Fruit fly (Drosophila melanogaster) whole organism, wandering third instar larva: ENCODE measurements around the gene TfAP-2.

Experiments
- CG9705 ChIP-seq: fragments of 200-800 bp; sonication (Bioruptor generic); optimal IDR thresholded peaks from 2 replicates; lab custom pipeline; 2018; ENCODE audit warnings: missing biosample characterization, mild to moderate bottlenecking, missing genetic modification characterization
- OdsH ChIP-seq: fragments of 200-800 bp; sonication (Bioruptor generic); optimal IDR thresholded peaks from 2 replicates; lab custom pipeline; 2016; ENCODE audit warnings: missing biosample characterization, mild to moderate bottlenecking, missing genetic modification characterization
- br ChIP-seq: fragments of 200-800 bp; sonication (Bioruptor generic); optimal IDR thresholded peaks from 2 replicates; lab custom pipeline; 2016; ENCODE audit warnings: missing biosample characterization, missing genetic modification characterization
- sage ChIP-seq: fragments of 200-800 bp; sonication (Bioruptor generic); optimal IDR thresholded peaks from 2 replicates; lab custom pipeline; 2016; ENCODE audit warnings: missing biosample characterization, mild to moderate bottlenecking, missing genetic modification characterization
- usp ChIP-seq: fragments of >200 bp; optimal IDR thresholded peaks from 2 replicates; lab custom pipeline; 2017; ENCODE audit warnings: missing biosample characterization, missing genetic modification characterization

DNA sequence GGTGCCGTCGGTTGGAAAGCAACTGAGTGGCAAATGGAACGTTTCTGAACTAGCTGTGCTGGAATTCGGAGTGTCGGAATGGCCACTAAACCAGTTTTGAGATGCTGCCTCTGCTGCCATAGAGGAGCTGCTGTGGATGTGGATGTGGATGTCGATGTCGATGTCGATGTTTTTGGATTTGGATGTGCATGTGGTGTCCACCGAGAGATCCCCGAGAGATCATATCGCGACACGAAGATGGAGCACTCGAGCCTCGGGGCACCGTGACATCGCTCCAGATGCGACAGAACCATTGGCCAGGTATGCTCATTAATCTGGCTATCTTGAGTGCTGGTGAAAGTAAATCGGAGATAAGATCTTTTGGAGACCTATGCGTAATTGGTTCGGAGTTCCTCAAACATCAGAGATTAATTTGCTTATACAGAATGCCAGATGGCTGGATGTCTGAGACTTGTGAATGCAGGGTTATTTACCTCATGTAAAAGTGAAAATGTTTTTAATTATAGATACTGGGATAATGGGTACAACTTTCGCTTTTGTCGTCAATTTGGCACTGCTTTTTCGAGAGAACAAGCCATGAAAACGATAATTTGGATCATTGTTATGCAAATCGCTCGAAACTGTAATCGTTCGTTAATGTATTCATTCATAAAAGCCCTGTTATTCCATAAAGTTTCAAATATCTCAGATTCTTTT, 28.3 kb upstream of the TfAP-2 start, which contains the start of gene CG7173:
- TF ChIP-seq sage (no peak), CG9705 (GFP tag; lab: Kevin White, UChicago) (no peak), br (GFP tag; lab: Kevin White, UChicago) (no peak), usp (GFP tag; lab: Kevin White, UChicago) (no peak), OdsH (no peak)
